Fruit fly (Drosophila melanogaster): Measurements from ENCODE around the gene eIF5B.

DNA sequence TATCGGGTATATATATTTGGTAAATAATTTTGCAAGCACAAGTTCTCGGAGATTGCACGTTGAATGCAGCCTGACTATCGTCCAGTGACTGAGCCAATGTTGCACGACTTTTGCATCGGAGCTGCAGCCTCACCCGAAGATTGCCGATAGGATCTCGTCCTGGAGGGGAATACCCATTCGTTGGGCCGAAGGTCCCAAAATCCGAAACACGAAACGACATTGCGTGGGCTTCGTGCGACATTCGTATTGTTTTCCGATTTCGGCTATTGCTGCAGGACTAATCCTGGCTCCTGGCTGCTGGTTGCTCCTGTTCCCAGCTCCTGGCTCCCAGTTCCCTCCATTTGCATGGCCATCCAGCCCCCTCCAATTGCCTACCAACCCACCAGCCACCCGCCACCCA, 35.9 kb downstream of the eIF5B start, which contains the start of gene sty:
- TF ChIP-seq CG8478 (optimal IDR thresholded peaks at IDR 0.05) (no peak), CTCF (optimal IDR thresholded peaks at IDR 0.05) (no peak)
